Worm (Caenorhabditis elegans): Measurements from ENCODE around the gene C09F5.1.

C09F5.1 gene

ce11 chrIII:698814-699213 is 40.3 kb downstream of the C09F5.1 start (continued):
- TF ChIP-seq skn-1 (tag; optimal IDR thresholded peaks at IDR 0.05) (no peak), F49E8.2 (tag; optimal IDR thresholded peaks at IDR 0.05; ENCODE audit: borderline replicate concordance) (peak; percentile 73), ceh-20 (GFP tag; IDR thresholded peaks at IDR 0.05) (0 out of 2 replicates have a peak, but pooled peaks have one; percentile 32), madf-5 (GFP tag; IDR thresholded peaks at IDR 0.05) (peak; percentile 59 to 85; a peak in 2 of 4 replicates), ztf-7 (tag; optimal IDR thresholded peaks at IDR 0.05) (no peak), F10B5.3 (tag; optimal IDR thresholded peaks at IDR 0.05) (no peak), nhr-25 (tag; optimal IDR thresholded peaks at IDR 0.05; ENCODE audit: borderline replicate concordance, insufficient read depth) (no peak), egl-43 (GFP tag; IDR thresholded peaks at IDR 0.05) (peak; percentile 91), nhr-10 (tag; optimal IDR thresholded peaks at IDR 0.05) (no peak), snpc-1.2 (GFP tag; IDR thresholded peaks at IDR 0.05) (peak; percentile 79; the same call in 1 of the 2 replicates), Y75B8A.6 (GFP tag; IDR thresholded peaks at IDR 0.05) (0 out of 2 replicates have a peak, but pooled peaks have one; percentile 49), nhr-111 (GFP tag; optimal IDR thresholded peaks at IDR 0.05) (peak; percentile 38), jun-1 (tag; optimal IDR thresholded peaks at IDR 0.05) (no peak), Y105C5A.15 (GFP tag; IDR thresholded peaks at IDR 0.05) (peak; percentile 73; the same call in 1 of the 2 replicates), T20F7.1 (GFP tag; optimal IDR thresholded peaks at IDR 0.05) (no peak), nhr-11 (tag; optimal IDR thresholded peaks at IDR 0.05) (no peak), ZK337.2 (GFP tag; IDR thresholded peaks at IDR 0.05) (peak; percentile 65), lsy-2 (tag; optimal IDR thresholded peaks at IDR 0.05) (no peak), unc-130 (GFP tag; optimal IDR thresholded peaks at IDR 0.05) (peak; percentile 77), daf-12 (tag; optimal IDR thresholded peaks at IDR 0.05) (no peak), saeg-2 (GFP tag; IDR thresholded peaks at IDR 0.05) (no peak), ctbp-1 (GFP tag; IDR thresholded peaks at IDR 0.05) (peak; percentile 85), nhr-28 (tag; optimal IDR thresholded peaks at IDR 0.05) (no peak), nhr-76 (tag; optimal IDR thresholded peaks at IDR 0.05) (no peak), cey-2 (tag; optimal IDR thresholded peaks at IDR 0.05; ENCODE audit: borderline replicate concordance, insufficient read depth) (no peak), lin-38 (GFP tag; IDR thresholded peaks at IDR 0.05) (peak; percentile 78), hlh-11 (tag; optimal IDR thresholded peaks at IDR 0.05) (no peak), zip-11 (GFP tag; IDR thresholded peaks at IDR 0.05) (no peak), rbr-2 (tag; optimal IDR thresholded peaks at IDR 0.05) (no peak), ceh-44 (GFP tag; IDR thresholded peaks at IDR 0.05) (peak; percentile 54; the same call in 1 of the 2 replicates), zfp-3 (GFP tag; conservative IDR thresholded peaks at IDR 0.05) (no peak), set-16 (GFP tag; IDR thresholded peaks at IDR 0.05) (peak; percentile 22; the same call in 1 of the 2 replicates), dmd-9 (GFP tag; IDR thresholded peaks at IDR 0.05) (no peak), mdl-1 (tag; optimal IDR thresholded peaks at IDR 0.05) (no peak), gei-8 (GFP tag; optimal IDR thresholded peaks at IDR 0.05) (peak; percentile 47), lin-39 (tag; optimal IDR thresholded peaks at IDR 0.05) (no peak), daf-8 (GFP tag; IDR thresholded peaks at IDR 0.05) (no peak), sdz-12 (GFP tag; optimal IDR thresholded peaks at IDR 0.05) (no peak), snpc-4 (tag; optimal IDR thresholded peaks at IDR 0.05) (no peak), lin-1 (GFP tag; IDR thresholded peaks at IDR 0.05) (peak; percentile 83), daf-19 (GFP tag; conservative IDR thresholded peaks at IDR 0.05) (no peak), ceh-32 (tag; optimal IDR thresholded peaks at IDR 0.05; ENCODE audit: poor library complexity) (no peak), php-3 (GFP tag; IDR thresholded peaks at IDR 0.05) (peak; percentile 9; the same call in 1 of the 2 replicates), R02D3.7 (tag; optimal IDR thresholded peaks at IDR 0.05) (no peak), lin-29 (GFP tag; IDR thresholded peaks at IDR 0.05) (no peak), tra-1 (GFP tag; IDR thresholded peaks at IDR 0.05) (peak; percentile 57; the same call in 1 of the 2 replicates), nhr-42 (GFP tag; IDR thresholded peaks at IDR 0.05) (no peak), lir-3 (tag; optimal IDR thresholded peaks at IDR 0.05) (peak; percentile 53), zag-1 (tag; optimal IDR thresholded peaks at IDR 0.05) (no peak), mxl-2 (GFP tag; conservative IDR thresholded peaks at IDR 0.05) (0 out of 2 replicates have a peak, but pooled peaks have one; percentile 10), unc-39 (tag; optimal IDR thresholded peaks at IDR 0.05) (no peak)
